Fruit fly (Drosophila melanogaster): ENCODE measurements around the gene CG11267.
A peak's percentile ranks its signal among the peaks of the same experiment; 100 is the strongest.

Gene CG11267

dm6 chr3L:13031326-13031725, 15.5 kb downstream of the CG11267 start:
- TF ChIP-seq cnc (optimal IDR thresholded peaks at IDR 0.05): no peak
- no peak for TF ChIP-seq CG5204 (GFP tag; optimal IDR thresholded peaks at IDR 0.05)
- no peak for TF ChIP-seq cic (GFP tag; optimal IDR thresholded peaks at IDR 0.05)
- TF ChIP-seq CG1620 (GFP tag; optimal IDR thresholded peaks at IDR 0.05): no peak
- TF ChIP-seq Mnt (GFP tag; optimal IDR thresholded peaks at IDR 0.05): no peak
- TF ChIP-seq CG33017 (tag; optimal IDR thresholded peaks at IDR 0.05): no peak
- no peak for TF ChIP-seq CG7101 (tag; optimal IDR thresholded peaks at IDR 0.05)
- TF ChIP-seq CG11617 (GFP tag; optimal IDR thresholded peaks at IDR 0.05): no peak
- no peak for TF ChIP-seq CG7045 (GFP tag; optimal IDR thresholded peaks at IDR 0.05)
- TF ChIP-seq bab1 (GFP tag; optimal IDR thresholded peaks at IDR 0.05): no peak
- TF ChIP-seq Clk (GFP tag; optimal IDR thresholded peaks at IDR 0.05): no peak

dm6 chr3L:13032085-13032914, 16.4 kb downstream of the CG11267 start:
- TF ChIP-seq CG14711 (tag; optimal IDR thresholded peaks at IDR 0.05): no peak
- no peak for TF ChIP-seq cnc (optimal IDR thresholded peaks at IDR 0.05)
- peak; percentile 66 for TF ChIP-seq ovo (GFP tag; optimal IDR thresholded peaks at IDR 0.05)

- TF ChIP-seq CG5204 (GFP tag; optimal IDR thresholded peaks at IDR 0.05) (no peak), Hr96 (GFP tag; optimal IDR thresholded peaks at IDR 0.05) (no peak), pad (GFP tag; optimal IDR thresholded peaks at IDR 0.05) (no peak), Crg-1 (GFP tag; optimal IDR thresholded peaks at IDR 0.05) (no peak), cic (GFP tag; optimal IDR thresholded peaks at IDR 0.05) (no peak), CG14711 (tag; optimal IDR thresholded peaks at IDR 0.05) (no peak), Mnt (GFP tag; optimal IDR thresholded peaks at IDR 0.05) (no peak), tj (GFP tag; optimal IDR thresholded peaks at IDR 0.05) (no peak), kay (GFP tag; ENCODE audit: borderline replicate concordance) (no peak)
These were observed 17.0 kb downstream of the CG11267 start for dm6 chr3L:13032915-13033282.

- TF ChIP-seq cic (GFP tag; optimal IDR thresholded peaks at IDR 0.05): no peak
- TF ChIP-seq Mnt (GFP tag; optimal IDR thresholded peaks at IDR 0.05): no peak
- no peak for TF ChIP-seq CG11617 (GFP tag; optimal IDR thresholded peaks at IDR 0.05)
- TF ChIP-seq bab1 (GFP tag; optimal IDR thresholded peaks at IDR 0.05): peak; percentile 25
- TF ChIP-seq CG33017 (tag; optimal IDR thresholded peaks at IDR 0.05): no peak
These were observed 17.5 kb downstream of the CG11267 start for dm6 chr3L:13033361-13033760.

dm6 chr3L:13036706-13037457, 21.0 kb downstream of the CG11267 start, which contains the start of gene Srrm1:
Gene Srrm1, plus strand, starts transcription at chr3L:13036821.
- TF ChIP-seq CG1620 (GFP tag; optimal IDR thresholded peaks at IDR 0.05) (peak; percentile 55), CG7101 (tag; optimal IDR thresholded peaks at IDR 0.05) (no peak), Mnt (GFP tag; optimal IDR thresholded peaks at IDR 0.05) (peak; percentile 24), ovo (GFP tag; optimal IDR thresholded peaks at IDR 0.05) (peak; percentile 26), Hr96 (GFP tag; optimal IDR thresholded peaks at IDR 0.05) (peak; percentile 45), Crg-1 (GFP tag; optimal IDR thresholded peaks at IDR 0.05) (peak; percentile 26), toe (GFP tag; optimal IDR thresholded peaks at IDR 0.05) (peak; percentile 26), CG33017 (tag; optimal IDR thresholded peaks at IDR 0.05) (no peak), CG11617 (GFP tag; optimal IDR thresholded peaks at IDR 0.05) (no peak), bab1 (GFP tag; optimal IDR thresholded peaks at IDR 0.05) (peak; percentile 50)

dm6 chr3L:13040849-13041248, 25.0 kb downstream of the CG11267 start:
- TF ChIP-seq CG1620 (GFP tag; optimal IDR thresholded peaks at IDR 0.05) (no peak), bab1 (GFP tag; optimal IDR thresholded peaks at IDR 0.05) (peak; percentile 3), Mnt (GFP tag; optimal IDR thresholded peaks at IDR 0.05) (no peak)

dm6 chr3L:13041292-13042067, 25.6 kb downstream of the CG11267 start, which contains the start of gene RpS4:
Gene RpS4, plus strand, starts transcription at chr3L:13041756.
- TF ChIP-seq pad (GFP tag; optimal IDR thresholded peaks at IDR 0.05) (peak; percentile 79), toe (GFP tag; optimal IDR thresholded peaks at IDR 0.05) (peak; percentile 81), CG1620 (GFP tag; optimal IDR thresholded peaks at IDR 0.05) (peak; percentile 95), CG14711 (tag; optimal IDR thresholded peaks at IDR 0.05) (peak; percentile 75), bab1 (GFP tag; optimal IDR thresholded peaks at IDR 0.05) (peak; percentile 93), Hr96 (GFP tag; optimal IDR thresholded peaks at IDR 0.05) (peak; percentile 88), CG11617 (GFP tag; optimal IDR thresholded peaks at IDR 0.05) (peak; percentile 91), kay (GFP tag; ENCODE audit: borderline replicate concordance) (no peak), CG5204 (GFP tag; optimal IDR thresholded peaks at IDR 0.05) (no peak), CG7045 (GFP tag; optimal IDR thresholded peaks at IDR 0.05) (peak; percentile 89), CG33017 (tag; optimal IDR thresholded peaks at IDR 0.05) (peak; percentile 84), tj (GFP tag; optimal IDR thresholded peaks at IDR 0.05) (peak; percentile 71), Clk (GFP tag; optimal IDR thresholded peaks at IDR 0.05) (peak; percentile 76), cic (GFP tag; optimal IDR thresholded peaks at IDR 0.05) (peak; percentile 61), Crg-1 (GFP tag; optimal IDR thresholded peaks at IDR 0.05) (peak; percentile 93), CG12768 (GFP tag; optimal IDR thresholded peaks at IDR 0.05) (peak; percentile 92), cnc (optimal IDR thresholded peaks at IDR 0.05) (no peak), ovo (GFP tag; optimal IDR thresholded peaks at IDR 0.05) (peak; percentile 88), Mnt (GFP tag; optimal IDR thresholded peaks at IDR 0.05) (peak; percentile 98), CG7101 (tag; optimal IDR thresholded peaks at IDR 0.05) (peak; percentile 91)
